Fruit fly (Drosophila melanogaster): ENCODE data around the gene pasha.

The pasha gene

DNA sequence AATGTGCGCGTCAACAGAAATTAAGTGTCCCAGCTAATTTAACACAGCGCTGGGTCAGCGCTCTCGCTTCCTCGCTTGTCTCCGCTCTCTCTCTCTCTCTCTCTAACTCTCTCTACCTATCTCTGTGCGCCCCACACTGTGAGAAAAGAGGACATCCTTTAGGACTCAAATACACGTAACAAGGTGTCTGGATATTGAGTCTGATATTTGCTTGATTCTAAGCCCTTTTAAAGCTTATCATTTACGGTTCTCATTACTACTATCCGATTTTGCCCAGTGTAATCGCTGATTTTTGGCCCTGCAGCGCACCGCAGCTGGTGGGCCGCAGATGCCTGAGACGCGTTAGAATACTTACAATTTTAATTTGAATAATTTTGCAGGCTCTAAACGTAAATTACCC is 18.7 kb downstream of the pasha start (continued):
- TF ChIP-seq Trl (optimal IDR thresholded peaks at IDR 0.05) (no peak), Trl (GFP tag; optimal IDR thresholded peaks at IDR 0.05) (peak; percentile 8), Ada2b (GFP tag; IDR thresholded peaks at IDR 0.05) (no peak), Max (GFP tag; optimal IDR thresholded peaks at IDR 0.05) (no peak), CG6683 (GFP tag; optimal IDR thresholded peaks at IDR 0.05) (no peak), zfh2 (GFP tag; optimal IDR thresholded peaks at IDR 0.05) (peak; percentile 12), CG11247 (GFP tag; IDR thresholded peaks at IDR 0.05) (no peak), Awh (GFP tag; IDR thresholded peaks at IDR 0.05) (no peak), CG11696 (GFP tag; IDR thresholded peaks at IDR 0.05) (no peak), inv (GFP tag; IDR thresholded peaks at IDR 0.05; ENCODE audit: partially characterized antibody) (no peak), CG31224 (GFP tag; IDR thresholded peaks at IDR 0.05) (no peak), CG10366 (GFP tag; IDR thresholded peaks at IDR 0.05) (peak; percentile 23; the same call in 1 of the 2 replicates), Lpt (GFP tag; optimal IDR thresholded peaks at IDR 0.05) (no peak), CG15073 (GFP tag; optimal IDR thresholded peaks at IDR 0.05) (no peak), ftz-f1 (GFP tag; optimal IDR thresholded peaks at IDR 0.05) (no peak), ewg (GFP tag; optimal IDR thresholded peaks at IDR 0.05) (peak; percentile 3), tin (GFP tag; optimal IDR thresholded peaks at IDR 0.05) (peak; percentile 4), CG15011 (GFP tag; optimal IDR thresholded peaks at IDR 0.05) (no peak), CG1792 (GFP tag; optimal IDR thresholded peaks at IDR 0.05) (peak; percentile 29), CG6689 (GFP tag; IDR thresholded peaks at IDR 0.05) (no peak), CG30403 (GFP tag; optimal IDR thresholded peaks at IDR 0.05) (no peak), CG14710 (tag; optimal IDR thresholded peaks at IDR 0.05) (no peak), Hmx (GFP tag; optimal IDR thresholded peaks at IDR 0.05) (no peak), lbe (GFP tag; optimal IDR thresholded peaks at IDR 0.05) (no peak), CG12942 (GFP tag; optimal IDR thresholded peaks at IDR 0.05) (no peak), klu (GFP tag; IDR thresholded peaks at IDR 0.05) (no peak), CG10979 (tag; optimal IDR thresholded peaks at IDR 0.05) (no peak), Bdp1 (GFP tag; optimal IDR thresholded peaks at IDR 0.05) (no peak), sim (GFP tag; IDR thresholded peaks at IDR 0.05) (no peak), CG5180 (GFP tag; optimal IDR thresholded peaks at IDR 0.05) (no peak), Dek (tag; optimal IDR thresholded peaks at IDR 0.05) (no peak), dati (GFP tag; IDR thresholded peaks at IDR 0.05) (no peak), CG17912 (GFP tag; optimal IDR thresholded peaks at IDR 0.05) (no peak), CG32772 (GFP tag; IDR thresholded peaks at IDR 0.05) (no peak), CG30431 (GFP tag; optimal IDR thresholded peaks at IDR 0.05) (no peak), HmgD (GFP tag; optimal IDR thresholded peaks at IDR 0.05) (no peak), CG9727 (GFP tag; optimal IDR thresholded peaks at IDR 0.05) (peak; percentile 34), CG3847 (GFP tag; IDR thresholded peaks at IDR 0.05) (peak; percentile 47), CG18599 (GFP tag; optimal IDR thresholded peaks at IDR 0.05) (peak; percentile 80), jing (GFP tag; optimal IDR thresholded peaks at IDR 0.05) (no peak), chif (GFP tag; optimal IDR thresholded peaks at IDR 0.05) (no peak), bsh (GFP tag; optimal IDR thresholded peaks at IDR 0.05) (no peak), CG6813 (GFP tag; optimal IDR thresholded peaks at IDR 0.05) (peak; percentile 5), CG7372 (GFP tag; IDR thresholded peaks at IDR 0.05) (no peak), H15 (GFP tag; IDR thresholded peaks at IDR 0.05) (no peak), CG7928 (GFP tag; optimal IDR thresholded peaks at IDR 0.05) (no peak), emc (GFP tag; optimal IDR thresholded peaks at IDR 0.05) (no peak), CG18476 (GFP tag; optimal IDR thresholded peaks at IDR 0.05) (no peak), HLH4C (GFP tag; IDR thresholded peaks at IDR 0.05; ENCODE audit: partially characterized antibody) (no peak), CG10267 (tag; optimal IDR thresholded peaks at IDR 0.05) (no peak), bigmax (GFP tag; optimal IDR thresholded peaks at IDR 0.05) (no peak), cato (GFP tag; optimal IDR thresholded peaks at IDR 0.05; ENCODE audit: borderline replicate concordance) (no peak), Rfx (GFP tag; IDR thresholded peaks at IDR 0.05) (peak; percentile 42)

All from whole organism, embryonic.